4 worm cellular contexts compared by ENCODE assay signal in genomic region chrIV:1454194-1454593, ce11.
TF ChIP-seq lines count a peak whose summit lies in the region.

No protein-coding gene starts in this region.

TF ChIP-seq in whole organism, L1 larva, 84 proteins besides CTCF, POLR2A, EP300 and RAD21 (continued from another document):
- TF ChIP-seq efl-1 (optimal IDR thresholded peaks at IDR 0.05; lab: Kevin White, UChicago) = no peak
- peak in 1 of 2 experiments; percentile 71 for TF ChIP-seq efl-1 (GFP tag; optimal IDR thresholded peaks at IDR 0.05 in 1 of 2; lab: Kevin White, UChicago)
- peak in 1 of 2 experiments; percentile 85 for TF ChIP-seq mdl-1 (tag; optimal IDR thresholded peaks at IDR 0.05; lab: Kevin White, UChicago)
- TF ChIP-seq skn-1 (tag; optimal IDR thresholded peaks at IDR 0.05; lab: Kevin White, UChicago) = peak; percentile 24
- no peak for TF ChIP-seq lin-39 (tag; optimal IDR thresholded peaks at IDR 0.05; lab: Kevin White, UChicago)
- no peak for TF ChIP-seq aha-1 (tag; optimal IDR thresholded peaks at IDR 0.05; lab: Kevin White, UChicago)
- TF ChIP-seq mep-1 (tag; optimal IDR thresholded peaks at IDR 0.05; lab: Kevin White, UChicago) = peak; percentile 7
- TF ChIP-seq tbx-2 (tag; optimal IDR thresholded peaks at IDR 0.05; lab: Kevin White, UChicago) = peak; percentile 40
- peak in 4 of 6 experiments; percentile 6 to 82 (median 75) for TF ChIP-seq elt-3 (tag; optimal IDR thresholded peaks at IDR 0.05; lab: Kevin White, UChicago)
- no peak for TF ChIP-seq efl-3 (GFP tag; optimal IDR thresholded peaks at IDR 0.05; lab: Kevin White, UChicago)
- TF ChIP-seq unc-30 (tag; optimal IDR thresholded peaks at IDR 0.05; lab: Kevin White, UChicago) = no peak
- TF ChIP-seq hlh-4 (tag; optimal IDR thresholded peaks at IDR 0.05; lab: Kevin White, UChicago) = no peak
- TF ChIP-seq ceh-90 (tag; optimal IDR thresholded peaks at IDR 0.05; lab: Kevin White, UChicago) = no peak
- no peak for TF ChIP-seq fkh-10 (GFP tag; optimal IDR thresholded peaks at IDR 0.05; lab: Kevin White, UChicago)
- TF ChIP-seq pqm-1 (tag; optimal IDR thresholded peaks at IDR 0.05; lab: Kevin White, UChicago) = no peak
- no peak for TF ChIP-seq ceh-82 (tag; optimal IDR thresholded peaks at IDR 0.05; lab: Kevin White, UChicago)
- no peak for TF ChIP-seq nhr-47 (tag; optimal IDR thresholded peaks at IDR 0.05; lab: Kevin White, UChicago)
- TF ChIP-seq irx-1 (tag; optimal IDR thresholded peaks at IDR 0.05; lab: Kevin White, UChicago) = no peak
- TF ChIP-seq ets-5 (GFP tag; IDR thresholded peaks at IDR 0.05; lab: Robert Waterston, UW) = no peak
- peak; percentile 72 for TF ChIP-seq nhr-71 (tag; optimal IDR thresholded peaks at IDR 0.05; lab: Kevin White, UChicago)
- no peak for TF ChIP-seq lir-3 (tag; optimal IDR thresholded peaks at IDR 0.05; lab: Kevin White, UChicago; ENCODE audit: poor library complexity)
- TF ChIP-seq blmp-1 (tag; optimal IDR thresholded peaks at IDR 0.05; lab: Kevin White, UChicago) = peak; percentile 47
- TF ChIP-seq nhr-90 (tag; optimal IDR thresholded peaks at IDR 0.05; lab: Kevin White, UChicago; ENCODE audit: poor library complexity) = peak; percentile 74
- TF ChIP-seq nhr-85 (tag; lab: Kevin White, UChicago) = peak; percentile 92
- TF ChIP-seq lin-14 (GFP tag; optimal IDR thresholded peaks at IDR 0.05; lab: Kevin White, UChicago) = peak; percentile 58
- peak; percentile 81 for TF ChIP-seq elt-2 (tag; optimal IDR thresholded peaks at IDR 0.05; lab: Kevin White, UChicago)
- peak; percentile 28 for TF ChIP-seq unc-130 (tag; optimal IDR thresholded peaks at IDR 0.05; lab: Kevin White, UChicago)

TF ChIP-seq in whole organism, L2 larva, 48 proteins besides CTCF, POLR2A, EP300 and RAD21 (continued from another document):
- peak; percentile 61 for TF ChIP-seq gmeb-1 (tag; optimal IDR thresholded peaks at IDR 0.05; lab: Kevin White, UChicago)
- no peak for TF ChIP-seq zag-1 (tag; optimal IDR thresholded peaks at IDR 0.05; lab: Kevin White, UChicago)
- TF ChIP-seq nhr-6 (tag; optimal IDR thresholded peaks at IDR 0.05; lab: Kevin White, UChicago) = peak; percentile 15
- TF ChIP-seq ztf-1 (GFP tag; conservative IDR thresholded peaks at IDR 0.05; lab: Robert Waterston, UW) = no peak
- peak; percentile 74 for TF ChIP-seq sma-3 (GFP tag; optimal IDR thresholded peaks at IDR 0.05; lab: Kevin White, UChicago)
- TF ChIP-seq ztf-11 (tag; optimal IDR thresholded peaks at IDR 0.05; lab: Kevin White, UChicago) = no peak
- TF ChIP-seq nhr-25 (tag; optimal IDR thresholded peaks at IDR 0.05; lab: Kevin White, UChicago) = peak; percentile 62
- TF ChIP-seq nhr-23 (tag; optimal IDR thresholded peaks at IDR 0.05; lab: Kevin White, UChicago) = no peak
- peak; percentile 46 for TF ChIP-seq F13H6.1 (tag; optimal IDR thresholded peaks at IDR 0.05; lab: Kevin White, UChicago)
- TF ChIP-seq egl-27 (tag; optimal IDR thresholded peaks at IDR 0.05; lab: Kevin White, UChicago) = no peak
- TF ChIP-seq lsy-2 (tag; optimal IDR thresholded peaks at IDR 0.05; lab: Kevin White, UChicago) = peak in 1 of 2 experiments; percentile 40
- TF ChIP-seq C34F6.9 (tag; optimal IDR thresholded peaks at IDR 0.05; lab: Kevin White, UChicago) = no peak
TF ChIP-seq in whole organism, L2 larva: peak in this region for 12.

TF ChIP-seq in whole organism, L3 larva, 47 proteins besides CTCF, POLR2A, EP300 and RAD21 (continued from another document):
- TF ChIP-seq elt-1 (tag; optimal IDR thresholded peaks at IDR 0.05; lab: Kevin White, UChicago) = no peak
- TF ChIP-seq nhr-237 (tag; optimal IDR thresholded peaks at IDR 0.05; lab: Kevin White, UChicago) = no peak
- TF ChIP-seq fkh-2 (tag; optimal IDR thresholded peaks at IDR 0.05; lab: Kevin White, UChicago) = no peak
- TF ChIP-seq aly-2 (tag; optimal IDR thresholded peaks at IDR 0.05; lab: Kevin White, UChicago) = no peak
- no peak for TF ChIP-seq ceh-82 (tag; optimal IDR thresholded peaks at IDR 0.05; lab: Kevin White, UChicago)
- peak in 1 of 3 experiments; percentile 33 for TF ChIP-seq elt-3 (tag; optimal IDR thresholded peaks at IDR 0.05; lab: Kevin White, UChicago)
- no peak for TF ChIP-seq zag-1 (tag; optimal IDR thresholded peaks at IDR 0.05; lab: Kevin White, UChicago)
- peak; percentile 27 for TF ChIP-seq mdl-1 (tag; optimal IDR thresholded peaks at IDR 0.05; lab: Kevin White, UChicago)
- TF ChIP-seq mml-1 (tag; optimal IDR thresholded peaks at IDR 0.05; lab: Kevin White, UChicago) = peak; percentile 73
- peak; percentile 84 for TF ChIP-seq elt-2 (tag; optimal IDR thresholded peaks at IDR 0.05; lab: Kevin White, UChicago)
- peak; percentile 31 for TF ChIP-seq lsy-12 (tag; optimal IDR thresholded peaks at IDR 0.05; lab: Kevin White, UChicago)
- peak; percentile 22 for TF ChIP-seq nfya-1 (tag; optimal IDR thresholded peaks at IDR 0.05; lab: Kevin White, UChicago; ENCODE audit: insufficient read depth)
- TF ChIP-seq unc-62 (GFP tag; optimal IDR thresholded peaks at IDR 0.05; lab: Kevin White, UChicago) = no peak
- TF ChIP-seq ceh-9 (tag; optimal IDR thresholded peaks at IDR 0.05; lab: Kevin White, UChicago) = no peak
- TF ChIP-seq fos-1 (tag; optimal IDR thresholded peaks at IDR 0.05; lab: Kevin White, UChicago) = no peak
- peak; percentile 89 for TF ChIP-seq pqm-1 (tag; optimal IDR thresholded peaks at IDR 0.05; lab: Kevin White, UChicago)
- no peak for TF ChIP-seq unc-39 (tag; optimal IDR thresholded peaks at IDR 0.05; lab: Kevin White, UChicago)
- no peak for TF ChIP-seq tbx-2 (tag; optimal IDR thresholded peaks at IDR 0.05; lab: Kevin White, UChicago)
- no peak for TF ChIP-seq nhr-77 (tag; optimal IDR thresholded peaks at IDR 0.05; lab: Kevin White, UChicago)
- TF ChIP-seq lin-15B (tag; optimal IDR thresholded peaks at IDR 0.05; lab: Kevin White, UChicago) = no peak
- peak; percentile 49 for TF ChIP-seq nhr-23 (tag; optimal IDR thresholded peaks at IDR 0.05; lab: Kevin White, UChicago)
- TF ChIP-seq jun-1 (tag; optimal IDR thresholded peaks at IDR 0.05; lab: Kevin White, UChicago) = peak; percentile 74
- TF ChIP-seq sea-2 (GFP tag; optimal IDR thresholded peaks at IDR 0.05; lab: Kevin White, UChicago) = no peak
TF ChIP-seq in whole organism, L3 larva: peak in this region for 13.

TF ChIP-seq in whole organism, L4 larva, 104 proteins besides CTCF, POLR2A, EP300 and RAD21 (continued from another document):
- TF ChIP-seq daf-16 (GFP tag; optimal IDR thresholded peaks at IDR 0.05; lab: Kevin White, UChicago) (peak in 1 of 2 experiments; percentile 22), daf-16 (tag; optimal IDR thresholded peaks at IDR 0.05; lab: Kevin White, UChicago) (peak; percentile 98), nhr-77 (tag; optimal IDR thresholded peaks at IDR 0.05; lab: Kevin White, UChicago) (peak; percentile 29), hmg-1.1 (GFP tag; IDR thresholded peaks at IDR 0.05; lab: Robert Waterston, UW) (0 out of 2 replicates have a peak, but pooled peaks have one; percentile 11), mep-1 (tag; optimal IDR thresholded peaks at IDR 0.05; lab: Kevin White, UChicago) (peak; percentile 56), mdl-1 (tag; optimal IDR thresholded peaks at IDR 0.05; lab: Kevin White, UChicago) (peak in 1 of 2 experiments; percentile 74), nhr-6 (tag; optimal IDR thresholded peaks at IDR 0.05; lab: Kevin White, UChicago) (peak; percentile 28), lin-1 (GFP tag; IDR thresholded peaks at IDR 0.05; lab: Robert Waterston, UW) (peak; percentile 28; the same call in 1 of the 2 replicates), lsy-2 (tag; optimal IDR thresholded peaks at IDR 0.05; lab: Kevin White, UChicago) (peak in 1 of 2 experiments; percentile 53), fos-1 (tag; optimal IDR thresholded peaks at IDR 0.05; lab: Kevin White, UChicago) (no peak), cey-2 (tag; optimal IDR thresholded peaks at IDR 0.05; lab: Kevin White, UChicago; ENCODE audit: borderline replicate concordance, insufficient read depth) (peak; percentile 2), dve-1 (tag; optimal IDR thresholded peaks at IDR 0.05; lab: Kevin White, UChicago; ENCODE audit: insufficient read depth) (peak; percentile 92), T20F7.1 (GFP tag; optimal IDR thresholded peaks at IDR 0.05; lab: Kevin White, UChicago) (peak; percentile 64), nhr-10 (tag; optimal IDR thresholded peaks at IDR 0.05; lab: Kevin White, UChicago) (no peak), unc-39 (tag; optimal IDR thresholded peaks at IDR 0.05; lab: Kevin White, UChicago) (no peak), hlh-11 (tag; optimal IDR thresholded peaks at IDR 0.05; lab: Kevin White, UChicago) (peak; percentile 90), spr-3 (GFP tag; optimal IDR thresholded peaks at IDR 0.05; lab: Kevin White, UChicago) (no peak), nhr-111 (GFP tag; optimal IDR thresholded peaks at IDR 0.05; lab: Kevin White, UChicago) (no peak), dmd-6 (GFP tag; IDR thresholded peaks at IDR 0.05; lab: Robert Waterston, UW) (peak; percentile 95), nhr-102 (tag; optimal IDR thresholded peaks at IDR 0.05; lab: Kevin White, UChicago) (peak; percentile 90), mxl-3 (GFP tag; optimal IDR thresholded peaks at IDR 0.05; lab: Kevin White, UChicago) (peak; percentile 80), Y105C5A.15 (GFP tag; IDR thresholded peaks at IDR 0.05; lab: Robert Waterston, UW) (no peak), nhr-41 (GFP tag; IDR thresholded peaks at IDR 0.05; lab: Robert Waterston, UW) (no peak), php-3 (GFP tag; IDR thresholded peaks at IDR 0.05; lab: Robert Waterston, UW) (peak; percentile 85), nhr-42 (GFP tag; IDR thresholded peaks at IDR 0.05; lab: Robert Waterston, UW) (no peak)
TF ChIP-seq in whole organism, L4 larva: peak in this region for 26.
